Worm (Caenorhabditis elegans): ENCODE results near the gene F18E9.8.
"Not testable (repeated sequence)": the region's sequence is repeated elsewhere in the genome, so short reads cannot be mapped to it uniquely, and the experiment has no call there.

Gene F18E9.8

ce11 chrX:8581447-8581846 is at the start of gene F18E9.8:
Gene F18E9.8 (minus strand): TSS chrX:8581547.
- no peak for TF ChIP-seq tbx-11 (GFP tag; IDR thresholded peaks at IDR 0.05)

ce11 chrX:8625090-8625489 is 43.7 kb upstream of the F18E9.8 start, which contains the start of gene K01A12.3:
Gene K01A12.3 (minus strand): TSS chrX:8625190.
- TF ChIP-seq sea-1 (GFP tag; conservative IDR thresholded peaks at IDR 0.05) (no peak), F13C5.2 (tag; optimal IDR thresholded peaks at IDR 0.05) (no peak), tbx-11 (GFP tag; IDR thresholded peaks at IDR 0.05) (no peak), hmg-4 (GFP tag; optimal IDR thresholded peaks at IDR 0.05) (no peak), B0310.2 (tag; optimal IDR thresholded peaks at IDR 0.05) (no peak), tbx-37 (GFP tag; conservative IDR thresholded peaks at IDR 0.05) (no peak), pes-1 (GFP tag; IDR thresholded peaks at IDR 0.05) (no peak), flt-1 (GFP tag; IDR thresholded peaks at IDR 0.05) (no peak), hmbx-1 (tag; optimal IDR thresholded peaks at IDR 0.05) (no peak), ama-1 (optimal IDR thresholded peaks at IDR 0.05) (no peak), scrt-1 (GFP tag; IDR thresholded peaks at IDR 0.05) (no peak), hnd-1 (tag; optimal IDR thresholded peaks at IDR 0.05) (no peak), aly-1 (tag; optimal IDR thresholded peaks at IDR 0.05) (no peak), ceh-36 (tag; optimal IDR thresholded peaks at IDR 0.05) (no peak), tra-4 (tag; optimal IDR thresholded peaks at IDR 0.05) (no peak), ceh-13 (GFP tag; optimal IDR thresholded peaks at IDR 0.05) (no peak), ets-7 (tag; optimal IDR thresholded peaks at IDR 0.05) (no peak)

- TF ChIP-seq tbx-37 (GFP tag; conservative IDR thresholded peaks at IDR 0.05), result no peak
- no peak for TF ChIP-seq B0310.2 (tag; optimal IDR thresholded peaks at IDR 0.05)
- TF ChIP-seq ets-7 (tag; optimal IDR thresholded peaks at IDR 0.05), result no peak
- peak; percentile 52; the same call in 1 of the 2 replicates for TF ChIP-seq pes-1 (GFP tag; IDR thresholded peaks at IDR 0.05)
- TF ChIP-seq ceh-13 (GFP tag; optimal IDR thresholded peaks at IDR 0.05), result no peak
- no peak for TF ChIP-seq tra-4 (tag; optimal IDR thresholded peaks at IDR 0.05)
- TF ChIP-seq ama-1 (optimal IDR thresholded peaks at IDR 0.05), result no peak
- TF ChIP-seq aly-1 (tag; optimal IDR thresholded peaks at IDR 0.05), result no peak
- 0 out of 2 replicates have a peak, but pooled peaks have one; percentile 5 for TF ChIP-seq tbx-11 (GFP tag; IDR thresholded peaks at IDR 0.05)
- no peak for TF ChIP-seq hmg-4 (GFP tag; optimal IDR thresholded peaks at IDR 0.05)
- peak; percentile 42; the same call in 1 of the 2 replicates for TF ChIP-seq sea-1 (GFP tag; conservative IDR thresholded peaks at IDR 0.05)
- TF ChIP-seq flt-1 (GFP tag; IDR thresholded peaks at IDR 0.05), result 0 out of 2 replicates have a peak, but pooled peaks have one; percentile 10
- TF ChIP-seq F13C5.2 (tag; optimal IDR thresholded peaks at IDR 0.05), result no peak
- peak; percentile 40 for TF ChIP-seq ceh-36 (tag; optimal IDR thresholded peaks at IDR 0.05)
- 0 out of 2 replicates have a peak, but pooled peaks have one; percentile 50 for TF ChIP-seq scrt-1 (GFP tag; IDR thresholded peaks at IDR 0.05)
- peak; percentile 36 for TF ChIP-seq hnd-1 (tag; optimal IDR thresholded peaks at IDR 0.05)
- no peak for TF ChIP-seq hmbx-1 (tag; optimal IDR thresholded peaks at IDR 0.05)
These were observed 42.7 kb upstream of the F18E9.8 start for ce11 chrX:8623840-8624591.

ce11 chrX:8613053-8613452 is 31.7 kb upstream of the F18E9.8 start, which contains the start of gene K01A12.2:
Gene K01A12.2 (plus strand): TSS chrX:8613353.
- no peak for TF ChIP-seq ceh-36 (tag; optimal IDR thresholded peaks at IDR 0.05)
- no peak for TF ChIP-seq hnd-1 (tag; optimal IDR thresholded peaks at IDR 0.05)
- no peak for TF ChIP-seq pes-1 (GFP tag; IDR thresholded peaks at IDR 0.05)
- TF ChIP-seq tbx-11 (GFP tag; IDR thresholded peaks at IDR 0.05), result no peak
- TF ChIP-seq ama-1 (optimal IDR thresholded peaks at IDR 0.05), result no peak
- TF ChIP-seq scrt-1 (GFP tag; IDR thresholded peaks at IDR 0.05), result no peak
- TF ChIP-seq B0310.2 (tag; optimal IDR thresholded peaks at IDR 0.05), result no peak
- TF ChIP-seq ets-7 (tag; optimal IDR thresholded peaks at IDR 0.05), result no peak
- TF ChIP-seq tra-4 (tag; optimal IDR thresholded peaks at IDR 0.05), result no peak
- TF ChIP-seq tbx-37 (GFP tag; conservative IDR thresholded peaks at IDR 0.05), result no peak
- TF ChIP-seq hmg-4 (GFP tag; optimal IDR thresholded peaks at IDR 0.05), result no peak
- TF ChIP-seq ceh-13 (GFP tag; optimal IDR thresholded peaks at IDR 0.05), result no peak
- TF ChIP-seq hmbx-1 (tag; optimal IDR thresholded peaks at IDR 0.05), result no peak

ce11 chrX:8612278-8612677 is 30.9 kb upstream of the F18E9.8 start:
- TF ChIP-seq flt-1 (GFP tag; IDR thresholded peaks at IDR 0.05) (no peak), hmg-4 (GFP tag; optimal IDR thresholded peaks at IDR 0.05) (no peak), F13C5.2 (tag; optimal IDR thresholded peaks at IDR 0.05) (no peak), tbx-37 (GFP tag; conservative IDR thresholded peaks at IDR 0.05) (no peak), ceh-13 (GFP tag; optimal IDR thresholded peaks at IDR 0.05) (no peak), tra-4 (tag; optimal IDR thresholded peaks at IDR 0.05) (no peak), ceh-36 (tag; optimal IDR thresholded peaks at IDR 0.05) (no peak), sea-1 (GFP tag; conservative IDR thresholded peaks at IDR 0.05) (no peak), pes-1 (GFP tag; IDR thresholded peaks at IDR 0.05) (no peak), aly-1 (tag; optimal IDR thresholded peaks at IDR 0.05) (no peak), ama-1 (optimal IDR thresholded peaks at IDR 0.05) (no peak), hnd-1 (tag; optimal IDR thresholded peaks at IDR 0.05) (no peak), B0310.2 (tag; optimal IDR thresholded peaks at IDR 0.05) (no peak), hmbx-1 (tag; optimal IDR thresholded peaks at IDR 0.05) (no peak), scrt-1 (GFP tag; IDR thresholded peaks at IDR 0.05) (no peak), tbx-11 (GFP tag; IDR thresholded peaks at IDR 0.05) (no peak), ets-7 (tag; optimal IDR thresholded peaks at IDR 0.05) (no peak)

- not testable (repeated sequence) for TF ChIP-seq hnd-1 (tag; optimal IDR thresholded peaks at IDR 0.05); scrt-1 (GFP tag; IDR thresholded peaks at IDR 0.05); tbx-11 (GFP tag; IDR thresholded peaks at IDR 0.05)
These were observed 29.3 kb upstream of the F18E9.8 start, which contains the start of gene K01A12.4 for ce11 chrX:8610606-8611005. Gene K01A12.4 (plus strand): TSS chrX:8610906.

- no peak for TF ChIP-seq F13C5.2 (tag; optimal IDR thresholded peaks at IDR 0.05)
- TF ChIP-seq sea-1 (GFP tag; conservative IDR thresholded peaks at IDR 0.05), result no peak
- TF ChIP-seq tra-4 (tag; optimal IDR thresholded peaks at IDR 0.05), result no peak
- TF ChIP-seq scrt-1 (GFP tag; IDR thresholded peaks at IDR 0.05), result no peak
- no peak for TF ChIP-seq hmbx-1 (tag; optimal IDR thresholded peaks at IDR 0.05)
- TF ChIP-seq ets-7 (tag; optimal IDR thresholded peaks at IDR 0.05), result no peak
- TF ChIP-seq ceh-13 (GFP tag; optimal IDR thresholded peaks at IDR 0.05), result no peak
- no peak for TF ChIP-seq B0310.2 (tag; optimal IDR thresholded peaks at IDR 0.05)
- TF ChIP-seq hmg-4 (GFP tag; optimal IDR thresholded peaks at IDR 0.05), result no peak
- TF ChIP-seq hnd-1 (tag; optimal IDR thresholded peaks at IDR 0.05), result no peak
- no peak for TF ChIP-seq ceh-36 (tag; optimal IDR thresholded peaks at IDR 0.05)
These were observed 27.4 kb upstream of the F18E9.8 start for ce11 chrX:8608756-8609155.
